Fruit fly (Drosophila melanogaster): ENCODE measurements around the gene CG32512.

CG32512 gene

DNA sequence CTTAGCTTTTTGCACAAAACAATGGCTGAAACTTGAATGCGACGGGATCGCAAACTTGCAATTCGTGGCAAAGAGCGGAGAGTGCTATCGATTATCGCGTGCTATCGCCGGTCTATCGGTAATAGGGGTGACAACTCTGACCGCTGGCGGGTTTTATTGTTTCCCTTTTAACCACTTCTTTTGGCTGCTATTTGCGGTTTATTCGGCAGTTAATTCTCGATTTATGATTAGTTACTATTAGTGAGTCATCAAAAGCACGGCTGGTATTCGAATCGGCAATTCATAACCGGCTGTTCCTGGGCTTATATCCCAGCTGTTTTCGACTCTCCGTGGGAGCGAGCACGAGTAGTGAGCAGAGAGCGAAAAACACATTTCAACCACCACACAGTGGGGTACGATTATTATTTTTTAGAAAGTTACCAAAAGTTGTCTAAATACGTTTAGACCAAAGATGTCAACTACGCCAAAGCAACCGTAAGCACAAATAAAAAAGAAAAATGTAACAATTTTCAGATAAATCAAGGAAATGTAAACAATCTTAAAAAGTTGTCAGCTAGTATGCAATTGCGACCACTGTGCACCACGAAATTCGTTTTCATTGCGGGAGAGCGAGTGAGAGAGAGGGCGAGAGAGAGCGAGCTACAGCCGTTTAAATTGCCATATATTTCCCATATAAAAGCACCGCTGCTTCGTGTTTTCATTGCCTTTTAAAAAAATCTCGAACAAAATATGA lies 13.3 kb downstream of the CG32512 start, which contains the start of the genes Stt3A and bves (continued):
- TF ChIP-seq NC2α (GFP tag; optimal IDR thresholded peaks at IDR 0.05) (peak; percentile 97), HHEX (GFP tag; optimal IDR thresholded peaks at IDR 0.05) (peak; percentile 98), CG33213 (GFP tag; optimal IDR thresholded peaks at IDR 0.05) (peak; percentile 98), CG7987 (GFP tag; optimal IDR thresholded peaks at IDR 0.05) (peak; percentile 96), Hand (GFP tag; optimal IDR thresholded peaks at IDR 0.05) (peak; percentile 99), ken (GFP tag; IDR thresholded peaks at IDR 0.05) (peak; percentile 98), so (GFP tag; IDR thresholded peaks at IDR 0.05) (peak; percentile 98), CG14667 (GFP tag; IDR thresholded peaks at IDR 0.05) (peak; percentile 95), seq (GFP tag; IDR thresholded peaks at IDR 0.05) (peak; percentile 99), Dip2 (GFP tag; IDR thresholded peaks at IDR 0.05) (peak; percentile 48; the same call in 1 of the 2 replicates), Rx (GFP tag; IDR thresholded peaks at IDR 0.05) (peak; percentile 97), ac (GFP tag; optimal IDR thresholded peaks at IDR 0.05) (peak; percentile 98), az2 (GFP tag; optimal IDR thresholded peaks at IDR 0.05) (peak; percentile 99), CG15479 (GFP tag; optimal IDR thresholded peaks at IDR 0.05) (peak; percentile 59), CG10267 (tag; optimal IDR thresholded peaks at IDR 0.05) (peak; percentile 97), CG32767 (GFP tag; IDR thresholded peaks at IDR 0.05) (peak; percentile 98), CG1024 (GFP tag; IDR thresholded peaks at IDR 0.05) (peak; percentile 94), CG3407 (GFP tag; optimal IDR thresholded peaks at IDR 0.05) (peak; percentile 97), phol (tag; optimal IDR thresholded peaks at IDR 0.05) (peak; percentile 97), cg (GFP tag; optimal IDR thresholded peaks at IDR 0.05) (no peak), Atf6 (GFP tag; IDR thresholded peaks at IDR 0.05) (peak; percentile 97), Dip3 (GFP tag; optimal IDR thresholded peaks at IDR 0.05) (peak; percentile 97), pnt (GFP tag; optimal IDR thresholded peaks at IDR 0.05) (peak; percentile 97), CG7745 (tag; optimal IDR thresholded peaks at IDR 0.05) (peak; percentile 87), tgo (GFP tag; IDR thresholded peaks at IDR 0.05) (peak; percentile 98), ewg (GFP tag; optimal IDR thresholded peaks at IDR 0.05) (peak; percentile 96), repo (GFP tag; optimal IDR thresholded peaks at IDR 0.05) (peak; percentile 98), peb (GFP tag; IDR thresholded peaks at IDR 0.05) (peak; percentile 95), wdn (GFP tag; IDR thresholded peaks at IDR 0.05) (peak; percentile 97), CG8924 (tag; optimal IDR thresholded peaks at IDR 0.05) (peak; percentile 99), CG17328 (GFP tag; IDR thresholded peaks at IDR 0.05) (peak; percentile 99), B-H2 (GFP tag; optimal IDR thresholded peaks at IDR 0.05) (peak; percentile 96), Usf (GFP tag; optimal IDR thresholded peaks at IDR 0.05) (peak; percentile 96), Bteb2 (GFP tag; optimal IDR thresholded peaks at IDR 0.05) (peak; percentile 98), CG5245 (GFP tag; optimal IDR thresholded peaks at IDR 0.05) (peak; percentile 96), p53 (GFP tag; optimal IDR thresholded peaks at IDR 0.05) (peak; percentile 96), E2f1 (GFP tag; IDR thresholded peaks at IDR 0.05) (peak; percentile 97), psq (GFP tag; optimal IDR thresholded peaks at IDR 0.05) (peak; percentile 94), z (GFP tag; IDR thresholded peaks at IDR 0.05) (peak; percentile 51; the same call in 1 of the 3 replicates), Hr39 (optimal IDR thresholded peaks at IDR 0.05) (no peak), CG15514 (GFP tag; optimal IDR thresholded peaks at IDR 0.05) (peak; percentile 94), schlank (tag; optimal IDR thresholded peaks at IDR 0.05) (peak; percentile 97), CG12219 (GFP tag; optimal IDR thresholded peaks at IDR 0.05) (peak; percentile 99), CG1602 (GFP tag; optimal IDR thresholded peaks at IDR 0.05) (peak; percentile 97), Sox100B (GFP tag; optimal IDR thresholded peaks at IDR 0.05) (peak; percentile 96), CG16779 (GFP tag; IDR thresholded peaks at IDR 0.05) (peak; percentile 92), D19B (GFP tag; optimal IDR thresholded peaks at IDR 0.05) (peak; percentile 92), CG12659 (GFP tag; optimal IDR thresholded peaks at IDR 0.05) (peak; percentile 99), CG3847 (GFP tag; IDR thresholded peaks at IDR 0.05) (peak; percentile 97), CG12071 (GFP tag; optimal IDR thresholded peaks at IDR 0.05) (peak; percentile 98)

Measured in whole organism, embryonic.